Worm (Caenorhabditis elegans) whole organism, L3 larva: ENCODE data around the gene nono-1.

Experiments
- ZK546.5 ChIP-seq: sonication (generic microtip); optimal IDR thresholded peaks from 2 replicates; lab custom pipeline; 2017; ENCODE audit warnings: missing biosample characterization, missing genetic modification characterization
- ceh-16 ChIP-seq: sonication (generic microtip); optimal IDR thresholded peaks from 2 replicates; lab custom pipeline; 2017; ENCODE audit warnings: missing biosample characterization, missing genetic modification characterization
- ceh-82 ChIP-seq: fragments of 150-350 bp; optimal IDR thresholded peaks from 2 replicates; lab custom pipeline; 2014; ENCODE audit warnings: missing biosample characterization, missing genetic modification characterization
- fkh-10 ChIP-seq: sonication (generic microtip); optimal IDR thresholded peaks from 2 replicates; lab custom pipeline; 2017; ENCODE audit warnings: missing biosample characterization, missing genetic modification reagents, missing genetic modification characterization
- fos-1 ChIP-seq: fragments of 150-350 bp; optimal IDR thresholded peaks from 2 replicates; lab custom pipeline; 2014; ENCODE audit warnings: missing biosample characterization, missing genetic modification characterization
- lsy-12 ChIP-seq: sonication (generic microtip); optimal IDR thresholded peaks from 2 replicates; lab custom pipeline; 2016; ENCODE audit warnings: mild to moderate bottlenecking, missing genetic modification characterization, missing compliant biosample characterization
- nhr-12 ChIP-seq: fragments of 150-350 bp; optimal IDR thresholded peaks from 2 replicates; lab custom pipeline; 2014; ENCODE audit warnings: missing biosample characterization, missing genetic modification characterization
- nhr-23 ChIP-seq: fragments of 150-350 bp; optimal IDR thresholded peaks from 2 replicates; lab custom pipeline; 2014; ENCODE audit warnings: missing biosample characterization, missing genetic modification reagents, missing genetic modification characterization
- nhr-25 ChIP-seq: sonication (generic microtip); optimal IDR thresholded peaks from 2 replicates; lab custom pipeline; 2017; ENCODE audit warnings: missing biosample characterization, missing genetic modification characterization
- nhr-77 ChIP-seq: fragments of 150-350 bp; optimal IDR thresholded peaks from 2 replicates; lab custom pipeline; 2014; ENCODE audit warnings: missing biosample characterization, missing genetic modification characterization
- pha-4 ChIP-seq: fragments of 150-350 bp; optimal IDR thresholded peaks from 2 replicates; lab custom pipeline; 2014; ENCODE audit warnings: missing biosample characterization, missing genetic modification reagents, missing genetic modification characterization
- unc-62 ChIP-seq: fragments of 150-350 bp; sonication (generic microtip); optimal IDR thresholded peaks from 4 replicates; lab custom pipeline; 2014; ENCODE audit warnings: missing biosample characterization, missing genetic modification reagents, missing genetic modification characterization
- zag-1 ChIP-seq: fragments of 150-350 bp; optimal IDR thresholded peaks from 2 replicates; lab custom pipeline; 2014; ENCODE audit warnings: missing biosample characterization, missing genetic modification characterization
- ztf-4 ChIP-seq: fragments of 150-350 bp; optimal IDR thresholded peaks from 2 replicates; lab custom pipeline; 2014; ENCODE audit warnings: missing biosample characterization, missing genetic modification characterization

DNA sequence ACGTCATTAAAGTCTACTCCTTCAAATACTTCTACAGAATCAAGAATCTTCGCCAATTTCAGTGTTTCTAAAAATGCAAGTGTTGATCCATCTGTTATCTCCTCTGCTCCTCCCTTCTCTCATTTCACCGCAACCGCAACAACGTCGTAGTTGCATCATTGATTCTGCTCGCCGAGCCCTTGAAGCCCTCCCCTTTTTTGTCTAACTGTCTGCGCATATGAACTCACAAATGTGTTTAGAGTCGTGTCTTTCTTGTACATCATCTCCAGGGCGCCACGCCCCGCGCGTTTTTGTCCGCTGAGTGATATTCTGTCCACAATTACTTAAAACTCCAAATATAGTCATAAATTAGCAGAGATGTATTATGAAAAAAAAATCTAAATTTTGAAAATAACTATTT lies 30.0 kb upstream of the nono-1 start:
- TF ChIP-seq pha-4 = no peak
- no peak for TF ChIP-seq ztf-4 (tag; lab: Kevin White, UChicago)
- TF ChIP-seq unc-62 = no peak
- no peak for TF ChIP-seq fkh-10 (GFP tag; lab: Kevin White, UChicago)
- TF ChIP-seq lsy-12 = no peak
- TF ChIP-seq fos-1 (tag; lab: Kevin White, UChicago) = no peak
- no peak for TF ChIP-seq ceh-16 (tag; lab: Kevin White, UChicago)
- TF ChIP-seq ceh-82 (tag; lab: Kevin White, UChicago) = no peak
- TF ChIP-seq nhr-25 (tag; lab: Kevin White, UChicago) = no peak
- TF ChIP-seq nhr-77 (tag; lab: Kevin White, UChicago) = no peak
- TF ChIP-seq zag-1 (tag; lab: Kevin White, UChicago) = no peak
- TF ChIP-seq nhr-23 = no peak
- no peak for TF ChIP-seq nhr-12 (tag; lab: Kevin White, UChicago)
- TF ChIP-seq ZK546.5 = no peak
